Fruit fly (Drosophila melanogaster): ENCODE results near the gene CG4194.

- no peak for TF ChIP-seq lola (GFP tag; optimal IDR thresholded peaks at IDR 0.05)
- no peak for TF ChIP-seq Hr78 (GFP tag; optimal IDR thresholded peaks at IDR 0.05)
Measured at dm6 chrX:2036383-2036782, 32.0 kb upstream of the CG4194 start.

All from whole organism, wandering third instar larva.